Fruit fly (Drosophila melanogaster): ENCODE measurements around the gene CG7202.

Gene CG7202

dm6 chr3L:21453623-21454022 lies 39.0 kb downstream of the CG7202 start:
- TF ChIP-seq insv (optimal IDR thresholded peaks at IDR 0.05), result no peak
- no peak for TF ChIP-seq ttk (optimal IDR thresholded peaks at IDR 0.05)
- TF ChIP-seq psq (optimal IDR thresholded peaks at IDR 0.05), result no peak
- no peak for TF ChIP-seq Sin3A (optimal IDR thresholded peaks at IDR 0.05)
- no peak for TF ChIP-seq Myc (optimal IDR thresholded peaks at IDR 0.05)
- no peak for TF ChIP-seq h (optimal IDR thresholded peaks at IDR 0.05)

- TF ChIP-seq Myc (optimal IDR thresholded peaks at IDR 0.05) (no peak), Sin3A (optimal IDR thresholded peaks at IDR 0.05) (no peak), psq (optimal IDR thresholded peaks at IDR 0.05) (no peak), insv (optimal IDR thresholded peaks at IDR 0.05) (no peak), ttk (optimal IDR thresholded peaks at IDR 0.05) (no peak), h (optimal IDR thresholded peaks at IDR 0.05) (no peak)
Observed at dm6 chr3L:21450486-21450885, 42.1 kb downstream of the CG7202 start.

dm6 chr3L:21449336-21449735 lies 43.2 kb downstream of the CG7202 start:
- TF ChIP-seq Sin3A (optimal IDR thresholded peaks at IDR 0.05) (no peak), Myc (optimal IDR thresholded peaks at IDR 0.05) (no peak), insv (optimal IDR thresholded peaks at IDR 0.05) (no peak), psq (optimal IDR thresholded peaks at IDR 0.05) (no peak), h (optimal IDR thresholded peaks at IDR 0.05) (no peak), ttk (optimal IDR thresholded peaks at IDR 0.05) (no peak)

dm6 chr3L:21445704-21446103 lies 46.9 kb downstream of the CG7202 start, which contains the start of gene Syx7:
TSS of gene Syx7 (plus strand) at chr3L:21445834.
- no peak for TF ChIP-seq Myc (optimal IDR thresholded peaks at IDR 0.05)
- TF ChIP-seq psq (optimal IDR thresholded peaks at IDR 0.05), result no peak
- no peak for TF ChIP-seq insv (optimal IDR thresholded peaks at IDR 0.05)
- TF ChIP-seq Sin3A (optimal IDR thresholded peaks at IDR 0.05), result no peak
- TF ChIP-seq ttk (optimal IDR thresholded peaks at IDR 0.05), result no peak
- TF ChIP-seq h (optimal IDR thresholded peaks at IDR 0.05), result no peak

- no peak for TF ChIP-seq Myc (optimal IDR thresholded peaks at IDR 0.05)
Observed at dm6 chr3L:21444719-21445118, 47.9 kb downstream of the CG7202 start, which contains the start of gene Alp1. TSS of gene Alp1 (minus strand) at chr3L:21444819.

Data from Kc167 (cell line).